Worm (Caenorhabditis elegans) whole organism, L4 larva: ENCODE results near the gene clec-83.

Experiments used
- ama-1 ChIP-seq: fragments of 150-350 bp; optimal IDR thresholded peaks from 2 replicates; lab custom pipeline; 2014; ENCODE audit warnings: inconsistent platforms, mixed read lengths
- hmg-1.1 ChIP-seq: fragments of 200-800 bp; sonication (Bioruptor generic); IDR thresholded peaks from 2 replicates; pipeline ENCODE4 v1.3.6; 2022; ENCODE audit warnings: missing genetic modification reagents, missing genetic modification characterization, missing compliant biosample characterization
- mep-1 ChIP-seq: fragments of 150-350 bp; sonication (generic microtip); optimal IDR thresholded peaks from 3 replicates; lab custom pipeline; 2014; ENCODE audit warnings: missing biosample characterization, missing genetic modification characterization
- nhr-48 ChIP-seq: sonication (generic microtip); optimal IDR thresholded peaks from 2 replicates; lab custom pipeline; 2016; ENCODE audit warnings: mild to moderate bottlenecking, missing genetic modification characterization, missing compliant biosample characterization
- nhr-6 ChIP-seq: fragments of 150-350 bp; optimal IDR thresholded peaks from 2 replicates; lab custom pipeline; 2014; ENCODE audit warnings: missing biosample characterization, missing genetic modification characterization
- unc-62 ChIP-seq, 3 experiments: fragments of 150-350 bp in 1 of 3; sonication (generic microtip); optimal IDR thresholded peaks in 2 of 3; peaks in 1 of 3; 1 replicate in 1 of 3; 2 replicates in 2 of 3; lab custom pipeline; 2014 to 2017; ENCODE audit warnings: missing biosample characterization in 3 of 3, missing genetic modification characterization in 3 of 3, missing genetic modification reagents in 3 of 3, missing genotype in 1 of 3
- zfp-3 ChIP-seq: fragments of 200-800 bp; sonication (Bioruptor generic); conservative IDR thresholded peaks from 2 replicates; pipeline ENCODE4 v1.3.6; 2022; ENCODE audit warnings: missing genetic modification reagents, missing genetic modification characterization, missing compliant biosample characterization
- ztf-11 ChIP-seq: fragments of 150-350 bp; optimal IDR thresholded peaks from 2 replicates; lab custom pipeline; 2014; ENCODE audit warnings: missing biosample characterization, missing genetic modification characterization

DNA sequence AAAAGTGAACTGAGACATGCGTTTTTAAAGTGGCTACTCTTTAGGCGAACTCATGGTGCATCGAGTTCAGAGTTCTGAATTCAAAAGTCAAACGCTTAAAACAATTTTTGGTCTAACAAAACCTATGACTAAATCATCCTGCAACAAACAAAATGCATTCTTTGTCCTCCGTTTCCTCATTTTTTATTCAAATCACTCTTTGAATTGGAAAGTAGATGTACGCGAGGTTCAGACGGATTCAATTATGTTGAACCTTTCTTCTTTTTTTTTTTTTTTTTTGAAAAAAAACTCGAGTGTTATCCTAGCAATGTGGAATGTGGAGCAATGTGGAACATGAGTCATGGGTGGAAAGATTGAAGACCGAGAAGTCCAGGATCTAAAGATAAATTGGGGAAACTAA lies 17.5 kb upstream of the clec-83 start:
- TF ChIP-seq zfp-3 (GFP tag; lab: Robert Waterston, UW) (no peak), nhr-6 (tag; lab: Kevin White, UChicago) (no peak), hmg-1.1 (GFP tag; lab: Robert Waterston, UW) (no peak), unc-62 (GFP tag; optimal IDR thresholded peaks at IDR 0.05 in 1 of 2; lab: Kevin White, UChicago) (no peak), unc-62 (tag; optimal IDR thresholded peaks at IDR 0.05; lab: Kevin White, UChicago) (no peak), mep-1 (tag; lab: Kevin White, UChicago) (no peak), ztf-11 (tag; lab: Kevin White, UChicago) (no peak), nhr-48 (tag; lab: Kevin White, UChicago) (no peak), ama-1 (lab: Kevin White, UChicago) (no peak)
